Worm (Caenorhabditis elegans) whole organism, L1 larva: ENCODE results near the gene C33H5.2.

Experiments
- C04F5.9 ChIP-seq: sonication (generic microtip); optimal IDR thresholded peaks from 2 replicates; lab custom pipeline; 2016; ENCODE audit warnings: missing genetic modification characterization, missing compliant biosample characterization
- C34B4.2 ChIP-seq: sonication (generic microtip); optimal IDR thresholded peaks from 2 replicates; lab custom pipeline; 2017; ENCODE audit warnings: mild to moderate bottlenecking, missing genetic modification characterization, missing compliant biosample characterization
- F16B12.6 ChIP-seq: fragments of 150-350 bp; optimal IDR thresholded peaks from 2 replicates; lab custom pipeline; 2014; ENCODE audit warnings: missing biosample characterization, missing genetic modification characterization
- ama-1 ChIP-seq: fragments of 150-350 bp; optimal IDR thresholded peaks from 2 replicates; lab custom pipeline; 2014
- blmp-1 ChIP-seq: fragments of 150-350 bp; optimal IDR thresholded peaks from 2 replicates; lab custom pipeline; 2014; ENCODE audit warnings: missing biosample characterization, missing genetic modification characterization
- ceh-8 ChIP-seq: fragments of 200-800 bp; sonication (Bioruptor generic); optimal IDR thresholded peaks from 2 replicates; lab custom pipeline; 2018; ENCODE audit warnings: mild to moderate bottlenecking, missing genetic modification characterization, moderate library complexity, missing compliant biosample characterization
- dsc-1 ChIP-seq: sonication (generic microtip); optimal IDR thresholded peaks from 2 replicates; lab custom pipeline; 2016; ENCODE audit warnings: mild to moderate bottlenecking, missing genetic modification characterization, missing compliant biosample characterization
- egl-27 ChIP-seq, 2 experiments: fragments of 150-350 bp in 1 of 2; sonication (generic microtip); optimal IDR thresholded peaks; 3 replicates each; lab custom pipeline; 2017 to 2018; ENCODE audit warnings: missing biosample characterization in 2 of 2, missing genetic modification characterization in 2 of 2, missing genetic modification reagents in 2 of 2
- elt-3 ChIP-seq, 6 experiments: fragments of 150-350 bp in 1 of 6; sonication (generic microtip); optimal IDR thresholded peaks; 2 replicates each; lab custom pipeline; 2017 to 2018; ENCODE audit warnings: missing biosample characterization in 6 of 6, missing genetic modification characterization in 6 of 6, inconsistent platforms in 1 of 6
- fkh-10 ChIP-seq: sonication (generic microtip); optimal IDR thresholded peaks from 2 replicates; lab custom pipeline; 2017; ENCODE audit warnings: missing biosample characterization, missing genetic modification reagents, missing genetic modification characterization
- fkh-4 ChIP-seq: sonication (generic microtip); optimal IDR thresholded peaks from 2 replicates; lab custom pipeline; 2016; ENCODE audit warnings: missing compliant biosample characterization, missing genetic modification characterization, borderline replicate concordance
- fkh-8 ChIP-seq: sonication (generic microtip); optimal IDR thresholded peaks from 2 replicates; lab custom pipeline; 2016; ENCODE audit warnings: mild to moderate bottlenecking, missing genetic modification characterization, missing compliant biosample characterization
- hpl-2 ChIP-seq: fragments of 150-350 bp; optimal IDR thresholded peaks from 2 replicates; lab custom pipeline; 2014; ENCODE audit warnings: missing biosample characterization, missing genetic modification reagents, missing genetic modification characterization
- irx-1 ChIP-seq: sonication (generic microtip); optimal IDR thresholded peaks from 2 replicates; lab custom pipeline; 2016; ENCODE audit warnings: missing genetic modification characterization, missing compliant biosample characterization
- isw-1 ChIP-seq: fragments of 200-800 bp; sonication (Bioruptor generic); IDR thresholded peaks from 2 replicates; pipeline ENCODE4 v1.3.6; 2022; ENCODE audit warnings: missing genetic modification characterization, missing compliant biosample characterization
- lin-13 ChIP-seq: fragments of 150-350 bp; optimal IDR thresholded peaks from 2 replicates; lab custom pipeline; 2014; ENCODE audit warnings: missing biosample characterization, missing genetic modification reagents, missing genetic modification characterization
- lin-35 ChIP-seq, 2 experiments: fragments of 150-350 bp; optimal IDR thresholded peaks; 2 replicates each; lab custom pipeline; 2014; ENCODE audit warnings: missing biosample characterization in 2 of 2, missing genetic modification characterization in 2 of 2, missing genetic modification reagents in 2 of 2
- lin-39 ChIP-seq: fragments of 150-350 bp; optimal IDR thresholded peaks from 2 replicates; lab custom pipeline; 2014; ENCODE audit warnings: missing biosample characterization, missing genetic modification reagents, missing genetic modification characterization
- mab-9 ChIP-seq: fragments of 200-800 bp; sonication (Bioruptor generic); IDR thresholded peaks from 2 replicates; pipeline ENCODE4 v1.3.6; 2022; ENCODE audit warnings: missing genetic modification reagents, missing genetic modification characterization, missing compliant biosample characterization
- mdl-1 ChIP-seq, 2 experiments: fragments of 150-350 bp; optimal IDR thresholded peaks; 2 replicates each; lab custom pipeline; 2014 to 2017; ENCODE audit warnings: missing biosample characterization in 2 of 2, missing genetic modification characterization in 2 of 2, inconsistent platforms in 1 of 2
- nhr-11 ChIP-seq: fragments of 150-350 bp; optimal IDR thresholded peaks from 2 replicates; lab custom pipeline; 2014; ENCODE audit warnings: missing biosample characterization, missing genetic modification characterization
- nhr-12 ChIP-seq: sonication (generic microtip); optimal IDR thresholded peaks from 2 replicates; lab custom pipeline; 2017; ENCODE audit warnings: missing biosample characterization, missing genetic modification characterization
- nhr-19 ChIP-seq: fragments of 200-800 bp; sonication (Bioruptor generic); conservative IDR thresholded peaks from 2 replicates; pipeline ENCODE4 v1.3.6; 2022; ENCODE audit warnings: missing genetic modification characterization, missing compliant biosample characterization
- nhr-28 ChIP-seq: fragments of 150-350 bp; optimal IDR thresholded peaks from 2 replicates; lab custom pipeline; 2014; ENCODE audit warnings: missing biosample characterization, missing genetic modification characterization
- nhr-76 ChIP-seq: sonication (generic microtip); optimal IDR thresholded peaks from 2 replicates; lab custom pipeline; 2017; ENCODE audit warnings: missing biosample characterization, missing genetic modification characterization
- nhr-84 ChIP-seq: sonication (generic microtip); optimal IDR thresholded peaks from 2 replicates; lab custom pipeline; 2017; ENCODE audit warnings: missing biosample characterization, missing genetic modification characterization
- rnt-1 ChIP-seq: sonication (generic microtip); optimal IDR thresholded peaks from 2 replicates; lab custom pipeline; 2016; ENCODE audit warnings: mild to moderate bottlenecking, missing genetic modification characterization, moderate library complexity, missing compliant biosample characterization
- sox-4 ChIP-seq: sonication (generic microtip); optimal IDR thresholded peaks from 2 replicates; lab custom pipeline; 2016; ENCODE audit warnings: missing genetic modification characterization, missing compliant biosample characterization
- sptf-1 ChIP-seq: fragments of 150-350 bp; optimal IDR thresholded peaks from 2 replicates; lab custom pipeline; 2014; ENCODE audit warnings: missing biosample characterization, missing genetic modification characterization
- unc-62 ChIP-seq: fragments of 150-350 bp; optimal IDR thresholded peaks from 2 replicates; lab custom pipeline; 2014; ENCODE audit warnings: missing biosample characterization, missing genetic modification reagents, missing genetic modification characterization
- xbp-1 ChIP-seq: sonication (generic microtip); optimal IDR thresholded peaks from 2 replicates; lab custom pipeline; 2016; ENCODE audit warnings: missing genetic modification characterization, missing compliant biosample characterization
- zip-4 ChIP-seq: fragments of 200-800 bp; sonication (Bioruptor generic); optimal IDR thresholded peaks from 2 replicates; lab custom pipeline; 2018; ENCODE audit warnings: mild to moderate bottlenecking, missing genetic modification characterization, moderate library complexity, missing compliant biosample characterization
- ztf-4 ChIP-seq: fragments of 150-350 bp; optimal IDR thresholded peaks from 2 replicates; lab custom pipeline; 2014; ENCODE audit warnings: missing biosample characterization, missing genetic modification characterization

Gene C33H5.2

DNA sequence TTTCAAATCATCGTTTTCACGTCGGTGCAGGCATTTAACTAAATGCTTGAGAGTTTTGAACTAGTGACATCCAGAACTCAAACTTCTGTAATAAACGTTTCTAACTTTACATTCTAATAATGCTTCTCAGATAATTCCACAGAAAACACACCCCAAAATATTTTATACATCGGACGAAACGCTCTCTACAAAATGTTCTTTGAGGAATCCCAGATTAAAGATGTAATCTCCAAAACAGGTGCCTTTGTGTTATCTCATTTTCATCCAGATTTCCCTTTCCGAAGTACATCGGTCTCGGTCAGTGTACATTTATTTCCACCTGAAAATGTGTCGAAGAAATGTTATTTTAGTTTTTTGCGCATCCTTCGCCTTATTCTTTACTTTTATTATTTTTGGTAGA lies at the start of gene C33H5.2:
C33H5.2 (plus strand) TSS at position 301 of the 400 bp plus-strand sequence.
- peak; percentile 37 for TF ChIP-seq blmp-1 (tag; lab: Kevin White, UChicago)
- TF ChIP-seq xbp-1 (tag; lab: Kevin White, UChicago): no peak

DNA sequence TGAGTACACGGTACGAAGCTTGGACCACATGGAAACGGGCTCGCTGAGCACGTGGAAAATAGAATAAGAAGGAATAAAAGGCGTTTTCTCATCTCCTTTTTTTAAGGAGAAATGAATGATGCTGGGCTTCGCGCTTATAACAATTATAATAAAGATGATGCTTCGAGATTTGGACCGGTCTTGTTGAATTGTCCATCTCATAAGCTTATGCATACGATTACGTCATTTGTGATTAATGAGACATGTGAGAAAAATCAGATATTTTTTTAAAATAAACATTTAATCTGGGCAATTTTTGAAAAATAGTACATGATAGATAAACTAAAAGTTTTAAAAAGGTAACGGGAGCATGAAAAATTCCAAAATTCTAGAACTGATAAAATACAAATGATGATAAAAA lies 47.6 kb upstream of the C33H5.2 start, which contains the start of gene C46A5.4:
C46A5.4 (minus strand) TSS at position 101 of the 400 bp plus-strand sequence.
- TF ChIP-seq fkh-10 (GFP tag; lab: Kevin White, UChicago) (no peak), ztf-4 (no peak), ama-1 (lab: Kevin White, UChicago) (no peak)

DNA sequence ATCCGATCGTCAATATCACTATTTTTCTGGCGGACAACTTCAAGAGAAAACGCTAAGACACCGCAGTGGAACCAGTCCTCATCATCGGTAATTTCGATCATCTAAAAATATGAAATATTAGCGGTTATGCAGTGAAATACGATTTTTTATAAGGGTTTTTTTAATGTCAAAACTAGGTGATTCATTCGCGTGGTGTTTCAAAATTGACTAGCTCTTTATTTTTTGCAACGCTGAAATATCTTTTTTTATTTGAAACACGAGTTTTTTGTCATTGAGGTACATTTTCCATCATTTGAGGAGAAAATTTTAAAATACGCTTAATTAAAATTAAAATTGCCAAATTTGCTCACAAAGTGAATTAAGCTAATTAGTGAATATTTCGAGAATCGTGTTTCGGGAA lies 45.3 kb upstream of the C33H5.2 start, which contains the start of gene dsb-3:
dsb-3 (minus strand) TSS at position 101 of the 400 bp plus-strand sequence.
- TF ChIP-seq sox-4 (tag; lab: Kevin White, UChicago): no peak
- no peak for TF ChIP-seq ama-1 (lab: Kevin White, UChicago)
- TF ChIP-seq C34B4.2 (tag; lab: Kevin White, UChicago): no peak
- no peak for TF ChIP-seq fkh-4 (tag; lab: Kevin White, UChicago)
- TF ChIP-seq egl-27 (tag; optimal IDR thresholded peaks at IDR 0.05; lab: Kevin White, UChicago): no peak
- TF ChIP-seq dsc-1 (tag; lab: Kevin White, UChicago): no peak
- no peak for TF ChIP-seq nhr-76 (tag; lab: Kevin White, UChicago)
- no peak for TF ChIP-seq nhr-19 (GFP tag; lab: Robert Waterston, UW)
- no peak for TF ChIP-seq unc-62
- TF ChIP-seq lin-39 (tag; lab: Kevin White, UChicago): no peak
- TF ChIP-seq isw-1 (GFP tag; lab: Robert Waterston, UW): no peak
- no peak for TF ChIP-seq zip-4 (GFP tag; lab: Kevin White, UChicago)
- TF ChIP-seq nhr-28 (tag; lab: Kevin White, UChicago): no peak

- TF ChIP-seq elt-3 (tag; optimal IDR thresholded peaks at IDR 0.05; lab: Kevin White, UChicago) (no peak), F16B12.6 (no peak)
These were observed 44.7 kb upstream of the C33H5.2 start, which contains the start of gene del-7 for ce11 chrIV:7760117-7760516. del-7 (plus strand) TSS chrIV:7760417.

DNA sequence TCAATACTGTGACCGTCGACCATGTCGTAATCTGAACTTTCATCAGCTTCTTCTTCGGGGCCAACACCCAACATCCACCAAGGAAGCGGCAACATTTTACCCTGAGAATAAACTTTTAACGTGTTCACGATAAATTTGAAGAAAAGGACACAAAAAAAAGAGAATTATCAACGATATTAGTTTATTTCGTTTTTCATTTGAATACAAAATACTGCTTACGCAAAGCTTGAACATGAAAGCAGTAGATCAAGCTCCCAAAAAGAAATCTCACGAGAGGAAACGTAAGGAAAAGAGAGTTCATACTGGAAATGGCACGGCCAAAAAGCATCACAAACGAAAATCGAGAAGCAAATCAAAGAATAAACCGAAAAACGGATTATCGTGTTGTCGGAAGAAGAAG lies 41.1 kb upstream of the C33H5.2 start, which contains the start of the genes C46A5.6 and C46A5.1:
C46A5.6 (minus strand) TSS at position 101 of the 400 bp plus-strand sequence.
C46A5.1 (plus strand) TSS at position 184 of the 400 bp plus-strand sequence.
- TF ChIP-seq lin-35 (GFP tag; optimal IDR thresholded peaks at IDR 0.05; lab: Kevin White, UChicago) (no peak), zip-4 (GFP tag; lab: Kevin White, UChicago) (no peak), irx-1 (tag; lab: Kevin White, UChicago) (no peak), ceh-8 (GFP tag; lab: Kevin White, UChicago) (no peak), C04F5.9 (tag; lab: Kevin White, UChicago) (no peak), nhr-11 (tag; lab: Kevin White, UChicago) (no peak), mab-9 (no peak), sox-4 (tag; lab: Kevin White, UChicago) (no peak), nhr-84 (tag; lab: Kevin White, UChicago) (no peak), mdl-1 (tag; optimal IDR thresholded peaks at IDR 0.05; lab: Kevin White, UChicago) (no peak), F16B12.6 (no peak), sptf-1 (tag; lab: Kevin White, UChicago) (no peak), rnt-1 (tag; lab: Kevin White, UChicago) (no peak), lin-39 (tag; lab: Kevin White, UChicago) (no peak), hpl-2 (GFP tag; lab: Kevin White, UChicago) (no peak)

DNA sequence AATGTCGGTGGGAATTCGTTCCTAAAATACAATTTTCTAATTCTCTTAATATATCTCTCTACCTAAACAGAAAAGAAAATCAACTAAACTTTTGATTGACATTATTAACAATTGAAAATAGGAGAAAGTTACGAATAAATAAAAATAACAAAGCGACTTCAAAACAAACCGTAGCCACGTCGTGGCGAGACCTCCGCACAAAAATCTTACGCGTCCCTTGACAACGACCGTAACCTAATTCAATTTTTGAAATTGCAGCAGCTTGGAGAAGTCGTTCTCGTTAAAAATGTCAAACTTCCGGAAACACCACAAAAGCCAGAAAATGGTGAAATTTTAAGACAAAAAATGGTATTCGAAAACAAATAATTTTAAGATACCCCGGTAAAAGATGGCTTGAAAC lies 40.5 kb upstream of the C33H5.2 start:
- TF ChIP-seq dsc-1 (tag; lab: Kevin White, UChicago) (no peak), irx-1 (tag; lab: Kevin White, UChicago) (no peak), fkh-8 (tag; lab: Kevin White, UChicago) (no peak), lin-13 (GFP tag; lab: Kevin White, UChicago) (no peak), nhr-12 (tag; lab: Kevin White, UChicago) (no peak)
